Fruit fly (Drosophila melanogaster) whole organism, embryonic: ENCODE results near the gene Atx-1.

Experiments
- Atf-2 ChIP-seq: fragments of 200-800 bp; sonication (Bioruptor generic); optimal IDR thresholded peaks from 2 replicates; lab custom pipeline; 2016; ENCODE audit warnings: missing biosample characterization, missing genetic modification characterization
- CG10209 ChIP-seq: fragments of 200-800 bp; sonication (Bioruptor generic); optimal IDR thresholded peaks from 3 replicates; lab custom pipeline; 2017; ENCODE audit warnings: missing biosample characterization, mild to moderate bottlenecking, missing genetic modification characterization, missing genetic modification reagents
- CG10462 ChIP-seq: fragments of 200-800 bp; sonication (Bioruptor generic); optimal IDR thresholded peaks from 2 replicates; lab custom pipeline; 2016; ENCODE audit warnings: missing biosample characterization, missing genetic modification characterization
- CG11695 ChIP-seq: fragments of 200-800 bp; sonication (Bioruptor generic); IDR thresholded peaks from 3 replicates; pipeline ENCODE4 v1.3.6; 2022; ENCODE audit warnings: missing biosample characterization, missing genetic modification characterization
- CG12071 ChIP-seq: fragments of 200-800 bp; sonication (Bioruptor generic); optimal IDR thresholded peaks from 3 replicates; lab custom pipeline; 2018; ENCODE audit warnings: missing biosample characterization, mild to moderate bottlenecking, missing genetic modification characterization
- CG12236 ChIP-seq: fragments of 200-800 bp; sonication (Bioruptor generic); optimal IDR thresholded peaks from 2 replicates; lab custom pipeline; 2016; ENCODE audit warnings: missing biosample characterization, missing genetic modification characterization
- CG1233 ChIP-seq: fragments of 200-800 bp; sonication (Bioruptor generic); optimal IDR thresholded peaks from 4 replicates; lab custom pipeline; 2018; ENCODE audit warnings: missing biosample characterization, mild to moderate bottlenecking, missing genetic modification characterization
- CG14014 ChIP-seq: fragments of 200-800 bp; sonication (Bioruptor generic); IDR thresholded peaks from 2 replicates; pipeline ENCODE4 v1.3.6; 2022; ENCODE audit warnings: missing biosample characterization, missing genetic modification characterization
- CG14441 ChIP-seq: fragments of 200-800 bp; sonication (Bioruptor generic); IDR thresholded peaks from 2 replicates; pipeline ENCODE4 v1.3.6; 2022; ENCODE audit warnings: missing biosample characterization, missing genetic modification characterization
- CG14667 ChIP-seq: fragments of 200-800 bp; sonication (Bioruptor generic); IDR thresholded peaks from 2 replicates; pipeline ENCODE4 v1.3.6; 2022; ENCODE audit warnings: missing biosample characterization, missing genetic modification characterization
- CG15514 ChIP-seq: fragments of 200-800 bp; sonication (Bioruptor generic); optimal IDR thresholded peaks from 3 replicates; lab custom pipeline; 2017; ENCODE audit warnings: missing biosample characterization, missing genetic modification characterization, mild to moderate bottlenecking, moderate library complexity, missing genetic modification reagents
- CG30403 ChIP-seq: fragments of 200-800 bp; sonication (Bioruptor generic); optimal IDR thresholded peaks from 3 replicates; lab custom pipeline; 2016; ENCODE audit warnings: missing biosample characterization, missing genetic modification characterization
- CG32772 ChIP-seq: fragments of 200-800 bp; sonication (Bioruptor generic); IDR thresholded peaks from 2 replicates; pipeline ENCODE4 v1.3.6; 2022; ENCODE audit warnings: missing biosample characterization, missing genetic modification characterization
- CG34224 ChIP-seq: fragments of 200-800 bp; sonication (Bioruptor generic); IDR thresholded peaks from 3 replicates; pipeline ENCODE4 v1.3.6; 2022; ENCODE audit warnings: missing biosample characterization, missing genetic modification characterization; ENCODE audit not compliant: partially characterized antibody
- CG3838 ChIP-seq: fragments of 200-800 bp; sonication (Bioruptor generic); optimal IDR thresholded peaks from 3 replicates; lab custom pipeline; 2016; ENCODE audit warnings: missing biosample characterization, missing genetic modification characterization
- CG3847 ChIP-seq: fragments of 200-800 bp; sonication (Bioruptor generic); IDR thresholded peaks from 2 replicates; pipeline ENCODE4 v1.3.6; 2022; ENCODE audit warnings: missing biosample characterization, missing genetic modification characterization
- CG4707 ChIP-seq: fragments of 200-800 bp; sonication (Bioruptor generic); optimal IDR thresholded peaks from 2 replicates; lab custom pipeline; 2018; ENCODE audit warnings: missing biosample characterization, mild to moderate bottlenecking, missing genetic modification characterization, moderate library complexity
- CG5180 ChIP-seq: fragments of 200-800 bp; sonication (Bioruptor generic); optimal IDR thresholded peaks from 3 replicates; lab custom pipeline; 2017; ENCODE audit warnings: missing biosample characterization, missing genetic modification characterization, mild to moderate bottlenecking, moderate library complexity, missing genetic modification reagents
- CG7556 ChIP-seq: fragments of 200-800 bp; sonication (Bioruptor generic); optimal IDR thresholded peaks from 2 replicates; lab custom pipeline; 2017; ENCODE audit warnings: missing biosample characterization, mild to moderate bottlenecking, missing genetic modification characterization
- CG7745 ChIP-seq: fragments of 200-800 bp; sonication (Bioruptor generic); optimal IDR thresholded peaks from 2 replicates; lab custom pipeline; 2018; ENCODE audit warnings: missing biosample characterization, mild to moderate bottlenecking, missing genetic modification characterization, moderate library complexity
- CG8765 ChIP-seq: fragments of 200-800 bp; sonication (Bioruptor generic); IDR thresholded peaks from 2 replicates; pipeline ENCODE4 v1.3.6; 2022; ENCODE audit warnings: missing biosample characterization, missing genetic modification characterization
- Dip3 ChIP-seq: fragments of 200-800 bp; sonication (Bioruptor generic); optimal IDR thresholded peaks from 3 replicates; lab custom pipeline; 2016; ENCODE audit warnings: missing biosample characterization, missing genetic modification characterization
- Drgx ChIP-seq: fragments of 200-800 bp; sonication (Bioruptor generic); IDR thresholded peaks from 2 replicates; pipeline ENCODE4 v1.3.6; 2022; ENCODE audit warnings: missing biosample characterization, missing genetic modification characterization
- HLH4C ChIP-seq: fragments of 200-800 bp; sonication (Bioruptor generic); IDR thresholded peaks from 3 replicates; pipeline ENCODE4 v1.3.6; 2022; ENCODE audit warnings: missing biosample characterization, missing genetic modification characterization; ENCODE audit not compliant: partially characterized antibody
- Hmr ChIP-seq: fragments of 200-800 bp; sonication (Bioruptor generic); optimal IDR thresholded peaks from 3 replicates; lab custom pipeline; 2017; ENCODE audit warnings: mild to moderate bottlenecking, missing biosample characterization, missing genetic modification reagents, missing genetic modification characterization
- Hsf ChIP-seq: fragments of 200-800 bp; sonication (Bioruptor generic); optimal IDR thresholded peaks from 3 replicates; lab custom pipeline; 2016; ENCODE audit warnings: missing biosample characterization, missing genetic modification characterization
- Opbp ChIP-seq: fragments of 200-800 bp; sonication (Bioruptor generic); IDR thresholded peaks from 3 replicates; pipeline ENCODE4 v1.3.6; 2022; ENCODE audit warnings: missing biosample characterization, missing genetic modification characterization; ENCODE audit not compliant: partially characterized antibody
- Sox100B ChIP-seq: fragments of 200-800 bp; sonication (Bioruptor generic); optimal IDR thresholded peaks from 3 replicates; lab custom pipeline; 2018; ENCODE audit warnings: missing biosample characterization, mild to moderate bottlenecking, missing genetic modification characterization
- Vsx1 ChIP-seq: fragments of 200-800 bp; sonication (Bioruptor generic); optimal IDR thresholded peaks from 2 replicates; lab custom pipeline; 2017; ENCODE audit warnings: missing biosample characterization, mild to moderate bottlenecking, missing genetic modification characterization, missing genetic modification reagents
- ash1 ChIP-seq: fragments of 200-800 bp; sonication (Bioruptor generic); optimal IDR thresholded peaks from 2 replicates; lab custom pipeline; 2018; ENCODE audit warnings: missing biosample characterization, mild to moderate bottlenecking, missing genetic modification characterization
- az2 ChIP-seq: fragments of 200-800 bp; sonication (Bioruptor generic); optimal IDR thresholded peaks from 3 replicates; lab custom pipeline; 2016; ENCODE audit warnings: missing biosample characterization, missing genetic modification characterization
- bcd ChIP-seq: fragments of 200-800 bp; sonication (Bioruptor generic); optimal IDR thresholded peaks from 2 replicates; lab custom pipeline; 2017; ENCODE audit warnings: missing biosample characterization, mild to moderate bottlenecking, missing genetic modification characterization
- bigmax ChIP-seq: fragments of 200-800 bp; sonication (Bioruptor generic); optimal IDR thresholded peaks from 2 replicates; lab custom pipeline; 2018; ENCODE audit warnings: missing biosample characterization, mild to moderate bottlenecking, missing genetic modification characterization
- danr ChIP-seq: fragments of 200-800 bp; sonication (Bioruptor generic); IDR thresholded peaks from 2 replicates; pipeline ENCODE4 v1.3.6; 2022; ENCODE audit warnings: missing biosample characterization, missing genetic modification characterization
- dimm ChIP-seq: fragments of 200-800 bp; sonication (Bioruptor generic); IDR thresholded peaks from 2 replicates; pipeline ENCODE4 v1.3.6; 2022; ENCODE audit warnings: missing biosample characterization, missing genetic modification characterization
- fd102C ChIP-seq: fragments of 200-800 bp; sonication (Bioruptor generic); optimal IDR thresholded peaks from 2 replicates; lab custom pipeline; 2018; ENCODE audit warnings: missing biosample characterization, mild to moderate bottlenecking, missing genetic modification characterization, moderate library complexity
- gcm ChIP-seq: fragments of 200-800 bp; sonication (Bioruptor generic); optimal IDR thresholded peaks from 2 replicates; lab custom pipeline; 2019; ENCODE audit warnings: missing biosample characterization, mild to moderate bottlenecking, missing genetic modification characterization, moderate library complexity
- kah ChIP-seq: fragments of 200-800 bp; sonication (Bioruptor generic); optimal IDR thresholded peaks from 2 replicates; lab custom pipeline; 2018; ENCODE audit warnings: missing biosample characterization, mild to moderate bottlenecking, missing genetic modification characterization
- kay ChIP-seq: fragments of 200-800 bp; sonication (Bioruptor generic); optimal IDR thresholded peaks from 2 replicates; lab custom pipeline; 2016; ENCODE audit warnings: missing biosample characterization, missing genetic modification characterization
- kni ChIP-seq: fragments of 200-800 bp; sonication (Bioruptor generic); optimal IDR thresholded peaks from 3 replicates; lab custom pipeline; 2017; ENCODE audit warnings: mild to moderate bottlenecking, missing biosample characterization, missing genetic modification reagents, missing genetic modification characterization
- mam ChIP-seq: fragments of 200-800 bp; sonication (Bioruptor generic); optimal IDR thresholded peaks from 3 replicates; lab custom pipeline; 2016; ENCODE audit warnings: missing biosample characterization, missing genetic modification characterization
- mirr ChIP-seq: fragments of 200-800 bp; sonication (Bioruptor generic); optimal IDR thresholded peaks from 3 replicates; lab custom pipeline; 2018; ENCODE audit warnings: missing biosample characterization, mild to moderate bottlenecking, missing genetic modification characterization
- phol ChIP-seq: fragments of 200-800 bp; sonication (Bioruptor generic); optimal IDR thresholded peaks from 3 replicates; lab custom pipeline; 2018; ENCODE audit warnings: missing biosample characterization, mild to moderate bottlenecking, missing genetic modification characterization, moderate library complexity
- repo ChIP-seq: fragments of 200-800 bp; sonication (Bioruptor generic); optimal IDR thresholded peaks from 2 replicates; lab custom pipeline; 2016; ENCODE audit warnings: missing biosample characterization, missing genetic modification characterization
- shn ChIP-seq: fragments of 200-800 bp; sonication (Bioruptor generic); optimal IDR thresholded peaks from 3 replicates; lab custom pipeline; 2016; ENCODE audit warnings: missing biosample characterization, missing genetic modification characterization
- slp2 ChIP-seq: fragments of 200-800 bp; sonication (Bioruptor generic); optimal IDR thresholded peaks from 2 replicates; lab custom pipeline; 2016; ENCODE audit warnings: missing biosample characterization, missing genetic modification characterization
- twi ChIP-seq: fragments of 200-800 bp; optimal IDR thresholded peaks from 2 replicates; lab custom pipeline; 2019; ENCODE audit warnings: missing biosample characterization, mild to moderate bottlenecking, missing genetic modification characterization, moderate library complexity
- wdn ChIP-seq: fragments of 200-800 bp; sonication (Bioruptor generic); IDR thresholded peaks from 2 replicates; pipeline ENCODE4 v1.3.6; 2022; ENCODE audit warnings: missing biosample characterization, missing genetic modification characterization
- zen ChIP-seq: fragments of 200-800 bp; sonication (Bioruptor generic); optimal IDR thresholded peaks from 3 replicates; lab custom pipeline; 2018; ENCODE audit warnings: missing biosample characterization, mild to moderate bottlenecking, missing genetic modification characterization, moderate library complexity

Atx-1 gene

dm6 chrX:6843841-6844440 is 20.9 kb downstream of the Atx-1 start, which contains the start of the genes CG14435 and Tmf (continued):
- TF ChIP-seq zen (peak; percentile 79), mam (GFP tag; lab: Kevin White, UChicago) (peak; percentile 66), phol (tag; lab: Kevin White, UChicago) (peak; percentile 87), CG34224 (GFP tag; lab: Robert Waterston, UW) (0 out of 3 replicates have a peak, but pooled peaks have one; percentile 30), wdn (GFP tag; lab: Robert Waterston, UW) (peak; percentile 76), kay (GFP tag; lab: Kevin White, UChicago) (peak; percentile 58), CG14441 (GFP tag; lab: Robert Waterston, UW) (peak; percentile 89), shn (GFP tag; lab: Kevin White, UChicago) (peak; percentile 40), CG14014 (peak; percentile 87), CG12071 (GFP tag; lab: Kevin White, UChicago) (no peak), Hmr (GFP tag; lab: Kevin White, UChicago) (peak; percentile 85), az2 (GFP tag; lab: Kevin White, UChicago) (peak; percentile 80), CG10462 (GFP tag; lab: Kevin White, UChicago) (peak; percentile 58), twi (peak; percentile 75), kni (GFP tag; lab: Kevin White, UChicago) (peak; percentile 55), CG1233 (peak; percentile 82), Vsx1 (peak; percentile 47), CG15514 (GFP tag; lab: Kevin White, UChicago) (peak; percentile 73), gcm (GFP tag; lab: Kevin White, UChicago) (peak; percentile 62), CG8765 (GFP tag; lab: Robert Waterston, UW) (peak; percentile 72), mirr (GFP tag; lab: Kevin White, UChicago) (peak; percentile 49), Dip3 (GFP tag; lab: Kevin White, UChicago) (peak; percentile 58), CG32772 (GFP tag; lab: Robert Waterston, UW) (peak; percentile 84), CG3847 (peak; percentile 85), CG10209 (GFP tag; lab: Kevin White, UChicago) (peak; percentile 84), HLH4C (GFP tag; lab: Robert Waterston, UW) (peak; percentile 56; the same call in 1 of the 3 replicates), dimm (peak; percentile 55; the same call in 1 of the 2 replicates), Opbp (peak; percentile 49; the same call in 2 of the 3 replicates), bcd (GFP tag; lab: Kevin White, UChicago) (peak; percentile 89), CG14667 (GFP tag; lab: Robert Waterston, UW) (peak; percentile 86), CG11695 (GFP tag; lab: Robert Waterston, UW) (peak; percentile 64; the same call in 2 of the 3 replicates), CG7556 (GFP tag; lab: Kevin White, UChicago) (peak; percentile 79), danr (GFP tag; lab: Robert Waterston, UW) (peak; percentile 74), Drgx (GFP tag; lab: Robert Waterston, UW) (peak; percentile 49), Atf-2 (GFP tag; lab: Kevin White, UChicago) (peak; percentile 23), Sox100B (GFP tag; lab: Kevin White, UChicago) (peak; percentile 81), repo (GFP tag; lab: Kevin White, UChicago) (no peak), fd102C (peak; percentile 8), Hsf (GFP tag; lab: Kevin White, UChicago) (peak; percentile 74), bigmax (GFP tag; lab: Kevin White, UChicago) (no peak), CG4707 (GFP tag; lab: Kevin White, UChicago) (peak; percentile 25), CG5180 (peak; percentile 47), slp2 (GFP tag; lab: Kevin White, UChicago) (peak; percentile 40), ash1 (no peak), CG7745 (tag; lab: Kevin White, UChicago) (no peak), kah (GFP tag; lab: Kevin White, UChicago) (peak; percentile 59), CG12236 (GFP tag; lab: Kevin White, UChicago) (no peak), CG3838 (GFP tag; lab: Kevin White, UChicago) (peak; percentile 18), CG30403 (GFP tag; lab: Kevin White, UChicago) (peak; percentile 91)
